Worm (Caenorhabditis elegans) whole organism, dauer: ENCODE data around the gene swt-1.

Experiments used
- unc-62 ChIP-seq: sonication (generic microtip); optimal IDR thresholded peaks from 2 replicates; lab custom pipeline; 2017; ENCODE audit warnings: missing biosample characterization, missing genetic modification reagents, missing genetic modification characterization

swt-1 gene

ce11 chrIV:322497-322896 is 15.2 kb downstream of the swt-1 start, which contains the start of gene grl-26:
Gene grl-26, minus strand, starts transcription at chrIV:322814.
- no peak for TF ChIP-seq unc-62 (GFP tag; lab: Kevin White, UChicago)

- no peak for TF ChIP-seq unc-62 (GFP tag; lab: Kevin White, UChicago)
These were observed 17.5 kb downstream of the swt-1 start, which contains the start of gene drl-1 for ce11 chrIV:324759-325158. Gene drl-1, plus strand, starts transcription at chrIV:325059.

ce11 chrIV:325640-326039 is 18.3 kb downstream of the swt-1 start:
- TF ChIP-seq unc-62 (GFP tag; lab: Kevin White, UChicago): no peak

ce11 chrIV:326564-327070 is 19.3 kb downstream of the swt-1 start, which contains the start of gene col-101:
Gene col-101, minus strand, starts transcription at chrIV:327020.
- TF ChIP-seq unc-62 (GFP tag; lab: Kevin White, UChicago): no peak

- TF ChIP-seq unc-62 (GFP tag; lab: Kevin White, UChicago): no peak
These were observed 23.2 kb downstream of the swt-1 start, which contains the start of gene F18F11.4 for ce11 chrIV:330523-330922. Gene F18F11.4, plus strand, starts transcription at chrIV:330823.

- TF ChIP-seq unc-62 (GFP tag; lab: Kevin White, UChicago): no peak
These were observed 29.9 kb downstream of the swt-1 start, which contains the start of gene pxmp-4 for ce11 chrIV:337128-337646. Gene pxmp-4, minus strand, starts transcription at chrIV:337178.

- no peak for TF ChIP-seq unc-62 (GFP tag; lab: Kevin White, UChicago)
These were observed 31.0 kb downstream of the swt-1 start for ce11 chrIV:338192-338831.

- TF ChIP-seq unc-62 (GFP tag; lab: Kevin White, UChicago): no peak
These were observed 32.2 kb downstream of the swt-1 start, which contains the start of gene cdh-8 for ce11 chrIV:339508-339907. Gene cdh-8, plus strand, starts transcription at chrIV:339808.

ce11 chrIV:343279-343678 is 36.0 kb downstream of the swt-1 start:
- no peak for TF ChIP-seq unc-62 (GFP tag; lab: Kevin White, UChicago)
